Worm (Caenorhabditis elegans) whole organism, L4 larva: ENCODE results near the gene ZK1010.10.

Source experiments
- D1046.2 ChIP-seq: fragments of 200-800 bp; sonication (Bioruptor generic); IDR thresholded peaks from 2 replicates; pipeline ENCODE4 v1.3.6; 2022; ENCODE audit warnings: missing genetic modification characterization, missing compliant biosample characterization
- F10B5.3 ChIP-seq: sonication (generic microtip); optimal IDR thresholded peaks from 2 replicates; lab custom pipeline; 2016; ENCODE audit warnings: mild to moderate bottlenecking, missing genetic modification characterization, missing compliant biosample characterization
- F26F4.8 ChIP-seq: fragments of 200-800 bp; sonication (Bioruptor generic); conservative IDR thresholded peaks from 2 replicates; pipeline ENCODE4 v1.3.6; 2022; ENCODE audit warnings: missing genetic modification characterization, missing compliant biosample characterization
- F44E2.7 ChIP-seq: fragments of 200-800 bp; sonication (Bioruptor generic); IDR thresholded peaks from 2 replicates; pipeline ENCODE4 v2.1.2; 2022; ENCODE audit warnings: missing genetic modification characterization, missing compliant biosample characterization
- T20F7.1 ChIP-seq: fragments of 200-800 bp; sonication (Bioruptor generic); optimal IDR thresholded peaks from 2 replicates; lab custom pipeline; 2018; ENCODE audit warnings: mild to moderate bottlenecking, missing genetic modification characterization, missing compliant biosample characterization
- Y105C5A.15 ChIP-seq: fragments of 200-800 bp; sonication (Bioruptor generic); IDR thresholded peaks from 2 replicates; pipeline ENCODE4 v1.3.6; 2022; ENCODE audit warnings: missing genetic modification characterization, missing compliant biosample characterization
- aha-1 ChIP-seq: fragments of 150-350 bp; peaks from one replicate; lab custom pipeline; 2014; ENCODE audit warnings: missing biosample characterization, missing genetic modification characterization
- ama-1 ChIP-seq: fragments of 150-350 bp; optimal IDR thresholded peaks from 2 replicates; lab custom pipeline; 2014; ENCODE audit warnings: inconsistent platforms, mixed read lengths
- arid-1 ChIP-seq: fragments of 200-800 bp; sonication (Bioruptor generic); conservative IDR thresholded peaks from 2 replicates; pipeline ENCODE4 v1.3.6; 2022; ENCODE audit warnings: missing genetic modification reagents, missing genetic modification characterization, missing compliant biosample characterization
- ceh-20 ChIP-seq: fragments of 200-800 bp; sonication (Bioruptor generic); IDR thresholded peaks from 2 replicates; pipeline ENCODE4 v1.3.6; 2022; ENCODE audit warnings: missing genetic modification reagents, missing genetic modification characterization, missing compliant biosample characterization
- ceh-28 ChIP-seq: fragments of 150-350 bp; optimal IDR thresholded peaks from 2 replicates; lab custom pipeline; 2014; ENCODE audit warnings: missing biosample characterization, missing genetic modification reagents, missing genetic modification characterization
- ceh-32 ChIP-seq: sonication (generic microtip); optimal IDR thresholded peaks from 2 replicates; lab custom pipeline; 2016; ENCODE audit warnings: mild to moderate bottlenecking, missing genetic modification characterization, missing compliant biosample characterization; ENCODE audit not compliant: poor library complexity
- daf-12 ChIP-seq: fragments of 150-350 bp; optimal IDR thresholded peaks from 2 replicates; lab custom pipeline; 2014; ENCODE audit warnings: missing biosample characterization, missing genetic modification reagents, missing genetic modification characterization
- daf-16 ChIP-seq, 3 experiments: sonication (generic microtip); optimal IDR thresholded peaks; 2 replicates each; lab custom pipeline; 2016 to 2017; ENCODE audit warnings: missing genetic modification characterization in 3 of 3, missing genetic modification reagents in 3 of 3, mild to moderate bottlenecking in 2 of 3, missing compliant biosample characterization in 2 of 3, missing biosample characterization in 1 of 3, moderate library complexity in 1 of 3
- daf-8 ChIP-seq: fragments of 200-800 bp; sonication (Bioruptor generic); IDR thresholded peaks from 2 replicates; pipeline ENCODE4 v1.3.6; 2022; ENCODE audit warnings: missing genetic modification characterization, missing compliant biosample characterization
- dmd-6 ChIP-seq: fragments of 200-800 bp; sonication (Bioruptor generic); IDR thresholded peaks from 2 replicates; pipeline ENCODE4 v1.3.6; 2022; ENCODE audit warnings: missing genetic modification reagents, missing genetic modification characterization, missing compliant biosample characterization
- dmd-8 ChIP-seq: fragments of 200-800 bp; sonication (Bioruptor generic); IDR thresholded peaks from 2 replicates; pipeline ENCODE4 v1.3.6; 2022; ENCODE audit warnings: missing genetic modification characterization, missing compliant biosample characterization
- dmd-9 ChIP-seq: fragments of 200-800 bp; sonication (Bioruptor generic); IDR thresholded peaks from 2 replicates; pipeline ENCODE4 v1.3.6; 2022; ENCODE audit warnings: missing genetic modification reagents, missing genetic modification characterization, missing compliant biosample characterization
- dpl-1 ChIP-seq: fragments of 150-350 bp; optimal IDR thresholded peaks from 2 replicates; lab custom pipeline; 2014; ENCODE audit warnings: missing biosample characterization, missing genetic modification reagents, missing genetic modification characterization
- gei-8 ChIP-seq: fragments of 200-800 bp; sonication (Bioruptor generic); optimal IDR thresholded peaks from 2 replicates; lab custom pipeline; 2018; ENCODE audit warnings: mild to moderate bottlenecking, missing genetic modification characterization, missing compliant biosample characterization
- hlh-11 ChIP-seq: fragments of 200-800 bp; sonication (Bioruptor generic); optimal IDR thresholded peaks from 2 replicates; lab custom pipeline; 2018; ENCODE audit warnings: mild to moderate bottlenecking, missing genetic modification characterization, missing compliant biosample characterization
- lim-7 ChIP-seq: fragments of 200-800 bp; sonication (Bioruptor generic); IDR thresholded peaks from 2 replicates; pipeline ENCODE4 v1.3.6; 2022; ENCODE audit warnings: missing genetic modification characterization, missing compliant biosample characterization
- lin-1 ChIP-seq: fragments of 200-800 bp; sonication (Bioruptor generic); IDR thresholded peaks from 2 replicates; pipeline ENCODE4 v1.3.6; 2022; ENCODE audit warnings: missing genetic modification reagents, missing genetic modification characterization, missing compliant biosample characterization
- lin-39 ChIP-seq: fragments of 150-350 bp; optimal IDR thresholded peaks from 2 replicates; lab custom pipeline; 2014; ENCODE audit warnings: missing biosample characterization, missing genetic modification reagents, missing genetic modification characterization
- lir-3 ChIP-seq: sonication (generic microtip); optimal IDR thresholded peaks from 2 replicates; lab custom pipeline; 2016; ENCODE audit warnings: mild to moderate bottlenecking, missing genetic modification characterization, missing compliant biosample characterization
- madf-5 ChIP-seq, 2 experiments: fragments of 200-800 bp; sonication (Bioruptor generic); IDR thresholded peaks; 2 replicates each; pipeline ENCODE4 v1.3.6; 2022; ENCODE audit warnings: missing compliant biosample characterization in 2 of 2, missing genetic modification characterization in 2 of 2
- madf-9 ChIP-seq: fragments of 200-800 bp; sonication (Bioruptor generic); conservative IDR thresholded peaks from 2 replicates; pipeline ENCODE4 v1.3.6; 2022; ENCODE audit warnings: missing genetic modification reagents, missing genetic modification characterization, missing compliant biosample characterization
- mdt-29 ChIP-seq: fragments of 200-800 bp; sonication (Bioruptor generic); IDR thresholded peaks from 2 replicates; pipeline ENCODE4 v1.3.6; 2022; ENCODE audit warnings: missing genetic modification reagents, missing genetic modification characterization, missing compliant biosample characterization
- mes-2 ChIP-seq: sonication (generic microtip); optimal IDR thresholded peaks from 2 replicates; lab custom pipeline; 2016; ENCODE audit warnings: missing genotype, mild to moderate bottlenecking, missing genetic modification characterization, missing compliant biosample characterization; ENCODE audit not compliant: poor library complexity, severe bottlenecking
- mxl-2 ChIP-seq: fragments of 200-800 bp; sonication (Bioruptor generic); conservative IDR thresholded peaks from 2 replicates; pipeline ENCODE4 v1.3.6; 2022; ENCODE audit warnings: missing genetic modification reagents, missing genetic modification characterization, missing compliant biosample characterization
- mxl-3 ChIP-seq: fragments of 200-800 bp; sonication (Bioruptor generic); optimal IDR thresholded peaks from 2 replicates; lab custom pipeline; 2018; ENCODE audit warnings: mild to moderate bottlenecking, missing genetic modification characterization, missing compliant biosample characterization
- nhr-102 ChIP-seq: sonication (generic microtip); optimal IDR thresholded peaks from 2 replicates; lab custom pipeline; 2016; ENCODE audit warnings: mild to moderate bottlenecking, missing genetic modification characterization, moderate library complexity, missing compliant biosample characterization
- nhr-41 ChIP-seq: fragments of 200-800 bp; sonication (Bioruptor generic); IDR thresholded peaks from 2 replicates; pipeline ENCODE4 v1.3.6; 2022; ENCODE audit warnings: missing genetic modification reagents, missing genetic modification characterization, missing compliant biosample characterization
- nhr-42 ChIP-seq: fragments of 200-800 bp; sonication (Bioruptor generic); IDR thresholded peaks from 2 replicates; pipeline ENCODE4 v1.3.6; 2022; ENCODE audit warnings: missing genetic modification characterization, missing compliant biosample characterization
- nhr-6 ChIP-seq: fragments of 150-350 bp; optimal IDR thresholded peaks from 2 replicates; lab custom pipeline; 2014; ENCODE audit warnings: missing biosample characterization, missing genetic modification characterization
- nhr-76 ChIP-seq: fragments of 150-350 bp; optimal IDR thresholded peaks from 2 replicates; lab custom pipeline; 2014; ENCODE audit warnings: missing biosample characterization, missing genetic modification characterization
- nhr-77 ChIP-seq: fragments of 150-350 bp; optimal IDR thresholded peaks from 2 replicates; lab custom pipeline; 2014; ENCODE audit warnings: missing biosample characterization, missing genetic modification characterization
- php-3 ChIP-seq: fragments of 200-800 bp; sonication (Bioruptor generic); IDR thresholded peaks from 2 replicates; pipeline ENCODE4 v1.3.6; 2022; ENCODE audit warnings: missing genetic modification reagents, missing genetic modification characterization, missing compliant biosample characterization
- saeg-2 ChIP-seq: fragments of 200-800 bp; sonication (Bioruptor generic); IDR thresholded peaks from 2 replicates; pipeline ENCODE4 v1.3.6; 2022; ENCODE audit warnings: missing genetic modification reagents, missing genetic modification characterization, missing compliant biosample characterization
- sdz-12 ChIP-seq: fragments of 200-800 bp; sonication (Bioruptor generic); optimal IDR thresholded peaks from 2 replicates; lab custom pipeline; 2018; ENCODE audit warnings: mild to moderate bottlenecking, missing genetic modification characterization, missing compliant biosample characterization
- snpc-1.2 ChIP-seq: fragments of 200-800 bp; sonication (Bioruptor generic); IDR thresholded peaks from 2 replicates; pipeline ENCODE4 v1.3.6; 2022; ENCODE audit warnings: missing genetic modification reagents, missing genetic modification characterization, missing compliant biosample characterization
- snpc-4 ChIP-seq: fragments of 150-350 bp; optimal IDR thresholded peaks from 2 replicates; lab custom pipeline; 2014; ENCODE audit warnings: missing biosample characterization, missing genetic modification characterization
- spr-1 ChIP-seq: sonication (generic microtip); optimal IDR thresholded peaks from 2 replicates; lab custom pipeline; 2016; ENCODE audit warnings: mild to moderate bottlenecking, missing genetic modification characterization, missing compliant biosample characterization
- spr-3 ChIP-seq: fragments of 200-800 bp; sonication (Bioruptor generic); optimal IDR thresholded peaks from 2 replicates; lab custom pipeline; 2018; ENCODE audit warnings: mild to moderate bottlenecking, missing genetic modification characterization, missing compliant biosample characterization
- tra-1 ChIP-seq: fragments of 200-800 bp; sonication (Bioruptor generic); IDR thresholded peaks from 2 replicates; pipeline ENCODE4 v1.3.6; 2022; ENCODE audit warnings: missing genetic modification reagents, missing genetic modification characterization, missing compliant biosample characterization
- unc-39 ChIP-seq: sonication (generic microtip); optimal IDR thresholded peaks from 2 replicates; lab custom pipeline; 2017; ENCODE audit warnings: missing biosample characterization, missing genetic modification characterization
- zfp-2 ChIP-seq: sonication (generic microtip); optimal IDR thresholded peaks from 2 replicates; lab custom pipeline; 2016; ENCODE audit warnings: mild to moderate bottlenecking, missing genetic modification characterization, missing compliant biosample characterization
- zip-11 ChIP-seq: fragments of 200-800 bp; sonication (Bioruptor generic); IDR thresholded peaks from 2 replicates; pipeline ENCODE4 v1.3.6; 2022; ENCODE audit warnings: missing genetic modification characterization, missing compliant biosample characterization
- ztf-11 ChIP-seq: fragments of 150-350 bp; optimal IDR thresholded peaks from 2 replicates; lab custom pipeline; 2014; ENCODE audit warnings: missing biosample characterization, missing genetic modification characterization
- ztf-7 ChIP-seq: fragments of 150-350 bp; optimal IDR thresholded peaks from 2 replicates; lab custom pipeline; 2014; ENCODE audit warnings: missing biosample characterization, missing genetic modification characterization

Gene ZK1010.10

ce11 chrIII:13002098-13002497, at the start of gene ZK1010.10 (continued):
- TF ChIP-seq dmd-9 (no peak), ztf-11 (no peak), lin-1 (GFP tag; lab: Robert Waterston, UW) (no peak), gei-8 (GFP tag; lab: Kevin White, UChicago) (no peak), mxl-3 (GFP tag; lab: Kevin White, UChicago) (no peak), nhr-102 (tag; lab: Kevin White, UChicago) (no peak), mes-2 (tag; lab: Kevin White, UChicago) (peak; percentile 66), D1046.2 (GFP tag; lab: Robert Waterston, UW) (no peak), ztf-7 (no peak), dmd-6 (GFP tag; lab: Robert Waterston, UW) (peak; percentile 29; the same call in 1 of the 2 replicates), arid-1 (GFP tag; lab: Robert Waterston, UW) (no peak), hlh-11 (tag; lab: Kevin White, UChicago) (no peak), aha-1 (peak; percentile 2), snpc-1.2 (no peak), F44E2.7 (GFP tag; lab: Robert Waterston, UW) (no peak), F10B5.3 (no peak), tra-1 (no peak), dmd-8 (no peak), lim-7 (GFP tag; lab: Robert Waterston, UW) (no peak), mxl-2 (no peak), ceh-20 (GFP tag; lab: Robert Waterston, UW) (no peak), mdt-29 (no peak), saeg-2 (GFP tag; lab: Robert Waterston, UW) (no peak), zfp-2 (tag; lab: Kevin White, UChicago) (no peak), dpl-1 (GFP tag; lab: Kevin White, UChicago) (no peak), ceh-32 (tag; lab: Kevin White, UChicago) (no peak), sdz-12 (GFP tag; lab: Kevin White, UChicago) (no peak), spr-3 (no peak), nhr-6 (tag; lab: Kevin White, UChicago) (peak; percentile 43), T20F7.1 (GFP tag; lab: Kevin White, UChicago) (no peak), nhr-42 (GFP tag; lab: Robert Waterston, UW) (no peak), Y105C5A.15 (GFP tag; lab: Robert Waterston, UW) (no peak), daf-8 (no peak), nhr-76 (tag; lab: Kevin White, UChicago) (no peak)

- peak; percentile 88 for TF ChIP-seq ceh-28 (tag; lab: Kevin White, UChicago)
- TF ChIP-seq lin-39 (tag; lab: Kevin White, UChicago): no peak
- TF ChIP-seq hlh-11 (tag; lab: Kevin White, UChicago): no peak
- no peak for TF ChIP-seq spr-1 (tag; lab: Kevin White, UChicago)
- TF ChIP-seq, all 104 proteins: peak for 1
These were observed 49.6 kb upstream of the ZK1010.10 start for ce11 chrIII:12952615-12953014.

- TF ChIP-seq nhr-41 (GFP tag; lab: Robert Waterston, UW) (no peak), php-3 (0 out of 2 replicates have a peak, but pooled peaks have one; percentile 46), madf-9 (GFP tag; lab: Robert Waterston, UW) (no peak), zip-11 (no peak), madf-5 (GFP tag; IDR thresholded peaks at IDR 0.05; lab: Robert Waterston, UW) (no peak), mdt-29 (no peak), lir-3 (tag; lab: Kevin White, UChicago) (no peak), nhr-76 (tag; lab: Kevin White, UChicago) (no peak), ama-1 (no peak), snpc-4 (tag; lab: Kevin White, UChicago) (no peak), daf-16 (GFP tag; optimal IDR thresholded peaks at IDR 0.05; lab: Kevin White, UChicago) (no peak), daf-16 (tag; optimal IDR thresholded peaks at IDR 0.05; lab: Kevin White, UChicago) (peak; percentile 8), daf-12 (tag; lab: Kevin White, UChicago) (no peak), nhr-42 (GFP tag; lab: Robert Waterston, UW) (no peak), aha-1 (no peak), F26F4.8 (GFP tag; lab: Robert Waterston, UW) (no peak), lin-39 (tag; lab: Kevin White, UChicago) (no peak), nhr-6 (tag; lab: Kevin White, UChicago) (no peak), dmd-9 (no peak), nhr-77 (tag; lab: Kevin White, UChicago) (peak; percentile 26), unc-39 (tag; lab: Kevin White, UChicago) (no peak)
These were observed 42.9 kb upstream of the ZK1010.10 start for ce11 chrIII:12959286-12959685.
